Worm (Caenorhabditis elegans) whole organism, L2 larva: ENCODE results near the gene col-84.

Source experiments
- ama-1 ChIP-seq: fragments of 150-350 bp; optimal IDR thresholded peaks from 2 replicates; lab custom pipeline; 2018; ENCODE audit warnings: inconsistent platforms
- ceh-16 ChIP-seq: fragments of 150-350 bp; optimal IDR thresholded peaks from 2 replicates; lab custom pipeline; 2014; ENCODE audit warnings: missing biosample characterization, missing genetic modification characterization
- ceh-82 ChIP-seq: fragments of 150-350 bp; optimal IDR thresholded peaks from 2 replicates; lab custom pipeline; 2014; ENCODE audit warnings: missing biosample characterization, missing genetic modification characterization
- elt-3 ChIP-seq: sonication (generic microtip); optimal IDR thresholded peaks from 2 replicates; lab custom pipeline; 2017; ENCODE audit warnings: missing biosample characterization, missing genetic modification characterization
- lsy-2 ChIP-seq, 2 experiments: fragments of 150-350 bp in 1 of 2; sonication (generic microtip) in 1 of 2; optimal IDR thresholded peaks; 2 replicates each; lab custom pipeline; 2014 to 2017; ENCODE audit warnings: missing biosample characterization in 2 of 2, missing genetic modification characterization in 2 of 2
- nhr-10 ChIP-seq: sonication (generic microtip); optimal IDR thresholded peaks from 2 replicates; lab custom pipeline; 2017; ENCODE audit warnings: missing biosample characterization, missing genetic modification characterization
- nhr-11 ChIP-seq: fragments of 150-350 bp; optimal IDR thresholded peaks from 2 replicates; lab custom pipeline; 2014; ENCODE audit warnings: missing biosample characterization, missing genetic modification characterization
- unc-39 ChIP-seq: fragments of 150-350 bp; optimal IDR thresholded peaks from 2 replicates; lab custom pipeline; 2014; ENCODE audit warnings: missing biosample characterization, missing genetic modification characterization

DNA sequence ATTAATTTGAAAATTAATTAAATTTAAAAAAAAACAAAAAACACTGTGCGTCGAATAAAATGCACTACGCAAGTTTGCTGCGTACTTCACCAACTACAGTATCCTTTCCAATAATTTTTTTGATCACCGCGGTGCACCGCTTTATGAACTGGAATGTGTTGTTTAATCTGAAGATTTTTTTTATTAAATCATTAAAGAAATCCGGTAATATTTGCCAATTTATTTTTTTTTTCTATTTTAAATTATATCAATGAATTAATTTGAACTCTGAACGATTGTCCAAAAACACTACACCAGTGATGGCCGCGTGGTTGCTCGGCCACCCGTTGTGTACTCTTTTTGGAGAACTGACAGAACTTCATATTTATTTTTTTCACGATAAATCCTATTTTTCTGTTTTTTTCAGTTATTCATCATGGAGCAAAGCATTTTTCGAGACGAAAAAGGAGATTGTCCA lies 7.7 kb upstream of the col-84 start, which contains the start of gene K12D12.5:
- no peak for TF ChIP-seq nhr-11 (tag; lab: Kevin White, UChicago)
- no peak for TF ChIP-seq ceh-82 (tag; lab: Kevin White, UChicago)
- no peak for TF ChIP-seq ceh-16 (tag; lab: Kevin White, UChicago)
- no peak for TF ChIP-seq ama-1 (lab: Kevin White, UChicago)
- no peak for TF ChIP-seq lsy-2 (tag; optimal IDR thresholded peaks at IDR 0.05; lab: Kevin White, UChicago)
- no peak for TF ChIP-seq elt-3 (tag; lab: Kevin White, UChicago)
- TF ChIP-seq unc-39 = no peak
- TF ChIP-seq nhr-10 = no peak
